Fruit fly (Drosophila melanogaster) whole organism, pupa: ENCODE measurements around the gene Ing5.

Experiments
- CG10348 ChIP-seq: fragments of 200-800 bp; sonication (Bioruptor generic); IDR thresholded peaks from 2 replicates; pipeline ENCODE4 v1.3.6; 2022; ENCODE audit warnings: missing biosample characterization, missing genetic modification characterization
- CG12605 ChIP-seq: fragments of 200-800 bp; sonication (Bioruptor generic); IDR thresholded peaks from 2 replicates; pipeline ENCODE4 v1.3.6; 2022; ENCODE audit warnings: missing biosample characterization, missing genetic modification characterization
- CG13204 ChIP-seq: fragments of 200-800 bp; sonication (Bioruptor generic); optimal IDR thresholded peaks from 2 replicates; lab custom pipeline; 2018; ENCODE audit warnings: missing biosample characterization, mild to moderate bottlenecking, missing genetic modification characterization, moderate library complexity
- CG14655 ChIP-seq: fragments of 200-800 bp; sonication (Bioruptor generic); optimal IDR thresholded peaks from 3 replicates; lab custom pipeline; 2017; ENCODE audit warnings: mild to moderate bottlenecking, missing biosample characterization, missing genetic modification reagents, missing genetic modification characterization
- CG15710 ChIP-seq: fragments of 200-800 bp; sonication (Bioruptor generic); optimal IDR thresholded peaks from 2 replicates; lab custom pipeline; 2018; ENCODE audit warnings: missing biosample characterization, mild to moderate bottlenecking, missing genetic modification characterization, moderate library complexity
- CG17806 ChIP-seq: fragments of 200-800 bp; sonication (Bioruptor generic); optimal IDR thresholded peaks from 2 replicates; lab custom pipeline; 2018; ENCODE audit warnings: missing biosample characterization, mild to moderate bottlenecking, missing genetic modification characterization, moderate library complexity
- CG32121 ChIP-seq: fragments of 200-800 bp; sonication (Bioruptor generic); IDR thresholded peaks from 2 replicates; pipeline ENCODE4 v1.3.6; 2022; ENCODE audit warnings: missing biosample characterization, missing genetic modification characterization
- CG34367 ChIP-seq: fragments of 200-800 bp; sonication (Bioruptor generic); optimal IDR thresholded peaks from 2 replicates; lab custom pipeline; 2018; ENCODE audit warnings: missing biosample characterization, mild to moderate bottlenecking, missing genetic modification characterization
- CG4496 ChIP-seq: fragments of 200-800 bp; sonication (Bioruptor generic); IDR thresholded peaks from 3 replicates; pipeline ENCODE4 v1.3.6; 2022; ENCODE audit warnings: missing biosample characterization, missing genetic modification characterization
- CG8159 ChIP-seq: fragments of 200-800 bp; sonication (Bioruptor generic); optimal IDR thresholded peaks from 3 replicates; lab custom pipeline; 2018; ENCODE audit warnings: missing biosample characterization, mild to moderate bottlenecking, missing genetic modification characterization, moderate library complexity
- CG8301 ChIP-seq: fragments of 200-800 bp; sonication (Bioruptor generic); optimal IDR thresholded peaks from 2 replicates; lab custom pipeline; 2018; ENCODE audit warnings: missing biosample characterization, mild to moderate bottlenecking, missing genetic modification characterization
- CG9948 ChIP-seq: fragments of 200-800 bp; sonication (Bioruptor generic); optimal IDR thresholded peaks from 2 replicates; lab custom pipeline; 2018; ENCODE audit warnings: missing biosample characterization, mild to moderate bottlenecking, missing genetic modification characterization, moderate library complexity
- D1 ChIP-seq: fragments of 200-800 bp; sonication (Bioruptor generic); optimal IDR thresholded peaks from 2 replicates; lab custom pipeline; 2018; ENCODE audit warnings: missing biosample characterization, mild to moderate bottlenecking, missing genetic modification characterization, moderate library complexity
- EcR ChIP-seq: fragments of 200-800 bp; sonication (Bioruptor generic); optimal IDR thresholded peaks from 3 replicates; lab custom pipeline; 2019; ENCODE audit warnings: missing biosample characterization, missing genetic modification characterization, mild to moderate bottlenecking, moderate library complexity, missing genetic modification reagents
- Ets98B ChIP-seq: fragments of 200-800 bp; sonication (Bioruptor generic); IDR thresholded peaks from 2 replicates; pipeline ENCODE4 v1.3.6; 2022; ENCODE audit warnings: missing biosample characterization, missing genetic modification characterization
- Pif1A ChIP-seq: fragments of 200-800 bp; sonication (Bioruptor generic); optimal IDR thresholded peaks from 3 replicates; lab custom pipeline; 2016; ENCODE audit warnings: missing biosample characterization, missing genetic modification characterization
- Pif1B ChIP-seq: fragments of 200-800 bp; sonication (Bioruptor generic); optimal IDR thresholded peaks from 3 replicates; lab custom pipeline; 2016; ENCODE audit warnings: missing biosample characterization, missing genetic modification characterization
- Snoo ChIP-seq: fragments of 200-800 bp; sonication (Bioruptor generic); optimal IDR thresholded peaks from 3 replicates; lab custom pipeline; 2017; ENCODE audit warnings: missing biosample characterization, mild to moderate bottlenecking, missing genetic modification characterization, inconsistent platforms
- fd96Ca ChIP-seq: fragments of 200-800 bp; sonication (Bioruptor generic); IDR thresholded peaks from 3 replicates; pipeline ENCODE4 v1.3.6; 2022; ENCODE audit warnings: missing biosample characterization, missing genetic modification characterization
- gl ChIP-seq: fragments of 200-800 bp; sonication (Bioruptor generic); optimal IDR thresholded peaks from 2 replicates; lab custom pipeline; 2018; ENCODE audit warnings: missing biosample characterization, mild to moderate bottlenecking, missing genetic modification characterization
- rn ChIP-seq: fragments of 200-800 bp; sonication (Bioruptor generic); IDR thresholded peaks from 2 replicates; pipeline ENCODE4 v1.3.6; 2022; ENCODE audit warnings: missing biosample characterization, missing genetic modification characterization

Ing5 gene

DNA sequence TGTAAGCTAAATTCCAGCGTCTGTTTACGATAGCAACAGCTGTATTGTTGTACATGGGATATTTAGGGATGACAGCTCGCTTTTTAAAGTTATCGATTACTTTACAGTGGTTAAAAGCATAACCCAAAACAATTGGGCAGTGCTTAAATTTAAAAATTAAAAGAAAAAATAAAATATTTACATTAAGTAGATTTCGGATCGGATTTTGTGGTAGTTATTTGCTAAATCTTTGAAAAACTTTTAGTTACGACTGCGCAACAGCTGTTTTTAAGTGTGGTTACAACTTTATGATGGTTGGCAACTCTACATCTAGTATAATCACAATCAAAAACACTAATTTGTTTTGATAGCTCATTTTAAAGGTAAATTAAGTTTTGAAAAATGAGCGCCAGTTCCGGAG is at the start of gene Ing5, which contains the start of gene CG7099:
Gene Ing5, minus strand, starts transcription at position 58 of the 400 bp plus-strand sequence.
Gene CG7099, plus strand, starts transcription at position 317 of the 400 bp plus-strand sequence.
- no peak for TF ChIP-seq CG14655
- peak; percentile 92 for TF ChIP-seq CG9948 (tag; lab: Kevin White, UChicago)
- TF ChIP-seq CG8301 (tag; lab: Kevin White, UChicago) = peak; percentile 89
- peak; percentile 95 for TF ChIP-seq Snoo (tag; lab: Kevin White, UChicago)
- TF ChIP-seq CG8159 (tag; lab: Kevin White, UChicago) = peak; percentile 93
- TF ChIP-seq CG13204 = no peak
- TF ChIP-seq CG12605 = peak; percentile 89
- no peak for TF ChIP-seq EcR
- TF ChIP-seq CG17806 (tag; lab: Kevin White, UChicago) = peak; percentile 94
- TF ChIP-seq CG32121 (GFP tag; lab: Robert Waterston, UW) = peak; percentile 93
- peak; percentile 87 for TF ChIP-seq rn (GFP tag; lab: Robert Waterston, UW)
- TF ChIP-seq CG15710 (tag; lab: Kevin White, UChicago) = peak; percentile 93
- TF ChIP-seq fd96Ca (GFP tag; lab: Robert Waterston, UW) = peak; percentile 93
- peak; percentile 93 for TF ChIP-seq Pif1B (GFP tag; lab: Kevin White, UChicago)
- TF ChIP-seq D1 (tag; lab: Kevin White, UChicago) = no peak
- peak; percentile 96 for TF ChIP-seq CG4496 (GFP tag; lab: Robert Waterston, UW)
- no peak for TF ChIP-seq Pif1A (GFP tag; lab: Kevin White, UChicago)
- peak; percentile 88 for TF ChIP-seq CG34367 (tag; lab: Kevin White, UChicago)
- TF ChIP-seq Ets98B (GFP tag; lab: Robert Waterston, UW) = peak; percentile 93
- TF ChIP-seq gl = peak; percentile 77
- TF ChIP-seq CG10348 (GFP tag; lab: Robert Waterston, UW) = peak; percentile 63

- TF ChIP-seq Snoo (tag; lab: Kevin White, UChicago) (no peak), Pif1A (GFP tag; lab: Kevin White, UChicago) (no peak), CG14655 (no peak)
Observed at dm6 chr2L:13436791-13437190, 49.7 kb upstream of the Ing5 start.

DNA sequence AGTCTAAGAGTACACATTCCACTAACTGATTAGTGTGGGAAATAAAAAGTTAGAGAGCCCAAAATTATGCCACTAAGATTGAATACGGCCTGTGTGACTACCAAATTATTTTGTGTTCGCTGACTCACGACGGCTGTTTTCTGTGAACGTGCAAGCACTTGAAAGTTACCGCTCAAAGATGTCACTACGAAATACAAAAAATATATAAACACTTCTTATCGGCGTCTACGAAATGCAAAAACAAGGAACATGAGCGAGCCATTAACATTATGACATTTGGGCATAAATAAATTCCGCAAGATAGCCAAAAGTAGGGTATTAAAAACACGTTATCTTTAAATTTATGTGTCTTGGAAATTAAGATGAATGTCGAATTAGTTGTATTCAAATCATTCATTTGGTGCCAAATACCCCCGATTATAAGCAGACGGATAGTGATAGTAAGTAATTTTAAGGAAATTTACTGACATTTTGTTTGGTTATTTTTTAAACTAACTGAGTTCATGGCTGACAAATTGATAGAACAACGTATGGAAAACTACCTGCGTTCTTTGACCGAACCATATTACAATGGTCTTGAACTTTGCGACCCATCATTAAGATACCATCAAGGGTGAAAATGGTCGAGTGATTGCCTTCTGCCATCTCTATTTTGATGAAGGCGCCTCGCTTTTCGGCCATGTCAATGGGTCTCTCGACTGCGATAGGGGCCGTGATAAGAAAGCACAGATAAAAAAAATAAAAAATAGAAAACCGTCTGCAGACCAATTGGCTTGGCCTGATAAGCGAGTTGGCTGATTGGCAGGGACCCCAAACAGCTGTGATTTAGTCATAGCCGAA is 47.9 kb upstream of the Ing5 start, which contains the start of gene Tehao:
Gene Tehao, plus strand, starts transcription at position 828 of the 840 bp plus-strand sequence.
- TF ChIP-seq Ets98B (GFP tag; lab: Robert Waterston, UW) (no peak), CG32121 (GFP tag; lab: Robert Waterston, UW) (no peak), CG17806 (tag; lab: Kevin White, UChicago) (no peak), CG13204 (no peak), CG14655 (no peak), fd96Ca (GFP tag; lab: Robert Waterston, UW) (no peak), CG9948 (tag; lab: Kevin White, UChicago) (no peak), gl (no peak), Pif1A (GFP tag; lab: Kevin White, UChicago) (no peak), CG12605 (no peak), D1 (tag; lab: Kevin White, UChicago) (no peak), EcR (no peak), CG34367 (tag; lab: Kevin White, UChicago) (no peak), Pif1B (GFP tag; lab: Kevin White, UChicago) (no peak), CG4496 (GFP tag; lab: Robert Waterston, UW) (no peak), CG10348 (GFP tag; lab: Robert Waterston, UW) (no peak), rn (GFP tag; lab: Robert Waterston, UW) (no peak), Snoo (tag; lab: Kevin White, UChicago) (no peak), CG15710 (tag; lab: Kevin White, UChicago) (no peak)

DNA sequence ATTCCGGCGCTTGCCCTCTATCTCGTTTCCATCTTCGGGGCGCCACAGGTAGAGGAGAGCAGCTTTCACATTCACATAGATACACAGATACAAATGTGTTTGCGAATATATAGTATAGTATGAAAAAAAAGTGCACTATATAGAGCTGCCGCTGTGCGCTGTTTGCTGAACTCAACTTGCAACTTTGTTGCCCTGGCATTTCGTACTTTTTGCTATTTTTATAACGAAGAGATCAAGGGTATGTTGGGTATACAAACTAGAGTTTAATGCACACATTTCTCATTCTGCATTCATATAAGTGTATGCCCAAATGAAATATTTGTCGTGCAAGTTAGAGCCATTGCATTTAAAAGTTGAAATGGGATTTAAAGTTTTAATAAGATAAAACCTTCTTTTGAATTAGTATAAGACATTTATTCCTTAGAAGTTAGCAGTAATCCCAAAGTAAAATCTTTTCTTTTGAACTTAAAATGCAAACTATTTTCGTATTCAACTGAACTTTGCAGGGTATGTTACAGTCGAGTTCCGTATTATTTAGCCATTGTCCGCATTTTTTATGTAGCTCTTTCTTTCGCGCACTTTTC is 43.9 kb upstream of the Ing5 start:
- TF ChIP-seq CG14655 (peak; percentile 43), Ets98B (GFP tag; lab: Robert Waterston, UW) (no peak), CG15710 (tag; lab: Kevin White, UChicago) (no peak), gl (no peak), rn (GFP tag; lab: Robert Waterston, UW) (no peak), CG17806 (tag; lab: Kevin White, UChicago) (no peak), D1 (tag; lab: Kevin White, UChicago) (no peak), Pif1A (GFP tag; lab: Kevin White, UChicago) (peak; percentile 8), CG12605 (no peak), CG34367 (tag; lab: Kevin White, UChicago) (no peak), CG13204 (no peak), CG8301 (tag; lab: Kevin White, UChicago) (no peak), CG32121 (GFP tag; lab: Robert Waterston, UW) (peak; percentile 28; the same call in 1 of the 2 replicates), CG8159 (tag; lab: Kevin White, UChicago) (peak; percentile 36), CG10348 (GFP tag; lab: Robert Waterston, UW) (no peak), Snoo (tag; lab: Kevin White, UChicago) (no peak), Pif1B (GFP tag; lab: Kevin White, UChicago) (no peak)
